Fruit fly (Drosophila melanogaster): ENCODE measurements around the gene Grd.

DNA sequence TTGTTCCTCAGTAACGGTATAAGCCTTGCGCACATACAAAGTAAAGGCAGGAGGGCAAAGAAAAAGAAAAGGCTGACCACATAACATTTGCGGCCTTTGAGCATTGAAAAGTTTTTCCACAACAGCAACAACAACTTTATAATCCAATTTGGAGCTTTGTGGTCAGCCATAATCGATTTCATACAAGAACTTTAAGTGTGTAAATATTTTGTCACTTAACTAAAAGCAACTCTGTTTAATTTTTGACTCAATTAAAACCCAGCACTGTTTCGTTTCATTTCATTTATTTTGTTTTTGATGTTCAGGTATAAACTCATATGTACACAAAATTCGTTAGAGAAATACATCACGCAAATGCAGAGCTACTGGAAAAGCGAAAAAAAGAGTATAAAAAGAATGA lies 25.6 kb upstream of the Grd start, which contains the start of gene CG42816:
- TF ChIP-seq tai (GFP tag; optimal IDR thresholded peaks at IDR 0.05) (no peak), sage (GFP tag; optimal IDR thresholded peaks at IDR 0.05) (no peak), psq (GFP tag; optimal IDR thresholded peaks at IDR 0.05) (no peak), Dfd (GFP tag; optimal IDR thresholded peaks at IDR 0.05) (no peak), fru (GFP tag; optimal IDR thresholded peaks at IDR 0.05) (no peak), Dif (GFP tag; optimal IDR thresholded peaks at IDR 0.05; ENCODE audit: partially characterized antibody) (no peak), Sp1 (GFP tag; optimal IDR thresholded peaks at IDR 0.05) (no peak), h (GFP tag; optimal IDR thresholded peaks at IDR 0.05) (no peak), dmrt93B (GFP tag; optimal IDR thresholded peaks at IDR 0.05) (no peak), Hr78 (GFP tag; optimal IDR thresholded peaks at IDR 0.05) (no peak), br (GFP tag; optimal IDR thresholded peaks at IDR 0.05) (no peak)

Data from whole organism, wandering third instar larva.